Worm (Caenorhabditis elegans) whole organism, midembryonic: Measurements from ENCODE around the gene C18B12.4.

ENCODE experiments used
- T22C8.4 ChIP-seq: fragments of 200-800 bp; sonication (Bioruptor generic); IDR thresholded peaks from 2 replicates; pipeline ENCODE4 v1.3.6; 2022; ENCODE audit warnings: missing genetic modification characterization, missing compliant biosample characterization
- cog-1 ChIP-seq: sonication (generic microtip); optimal IDR thresholded peaks from 2 replicates; lab custom pipeline; 2016; ENCODE audit warnings: missing genetic modification characterization, missing compliant biosample characterization
- flt-1 ChIP-seq: fragments of 200-800 bp; sonication (Bioruptor generic); IDR thresholded peaks from 2 replicates; pipeline ENCODE4 v1.3.6; 2022; ENCODE audit warnings: missing genetic modification characterization, missing compliant biosample characterization
- med-1 ChIP-seq: sonication (generic microtip); optimal IDR thresholded peaks from 2 replicates; lab custom pipeline; 2017; ENCODE audit warnings: missing genetic modification characterization, mild to moderate bottlenecking, missing compliant biosample characterization, antibody characterized with exemption, missing genetic modification reagents; ENCODE audit not compliant: insufficient read depth
- ztf-29 ChIP-seq: fragments of 200-800 bp; sonication (Bioruptor generic); IDR thresholded peaks from 2 replicates; pipeline ENCODE4 v1.3.6; 2022; ENCODE audit warnings: missing genetic modification reagents, missing genetic modification characterization, missing compliant biosample characterization

ce11 chrX:15034787-15035186, 5.6 kb downstream of the C18B12.4 start, which contains the start of gene dsc-1:
- TF ChIP-seq med-1 (GFP tag; lab: Kevin White, UChicago): no peak
- TF ChIP-seq T22C8.4 (GFP tag; lab: Robert Waterston, UW): no peak
- TF ChIP-seq flt-1 (GFP tag; lab: Robert Waterston, UW): no peak
- no peak for TF ChIP-seq cog-1 (tag; lab: Kevin White, UChicago)
- no peak for TF ChIP-seq ztf-29 (GFP tag; lab: Robert Waterston, UW)
